Fruit fly (Drosophila melanogaster) whole organism, embryonic: ENCODE data around the gene GC.

Experiments used
- Blimp-1 ChIP-seq: fragments of 200-800 bp; sonication (Bioruptor generic); optimal IDR thresholded peaks from 3 replicates; lab custom pipeline; 2018; ENCODE audit warnings: missing biosample characterization, missing genetic modification characterization, mild to moderate bottlenecking, moderate library complexity, missing genetic modification reagents
- CG10654 ChIP-seq: fragments of 200-800 bp; sonication (Bioruptor generic); optimal IDR thresholded peaks from 2 replicates; lab custom pipeline; 2016; ENCODE audit warnings: missing biosample characterization, missing genetic modification characterization
- CG10979 ChIP-seq: fragments of 200-800 bp; sonication (Bioruptor generic); optimal IDR thresholded peaks from 2 replicates; lab custom pipeline; 2018; ENCODE audit warnings: missing biosample characterization, mild to moderate bottlenecking, missing genetic modification characterization, moderate library complexity
- CG12659 ChIP-seq: fragments of 200-800 bp; sonication (Bioruptor generic); optimal IDR thresholded peaks from 3 replicates; lab custom pipeline; 2017; ENCODE audit warnings: mild to moderate bottlenecking, missing biosample characterization, missing genetic modification reagents, missing genetic modification characterization
- CG12942 ChIP-seq: fragments of 200-800 bp; sonication (Bioruptor generic); optimal IDR thresholded peaks from 3 replicates; lab custom pipeline; 2016; ENCODE audit warnings: missing biosample characterization, missing genetic modification characterization
- CG13287 ChIP-seq: fragments of 200-800 bp; sonication (Bioruptor generic); IDR thresholded peaks from 2 replicates; pipeline ENCODE4 v1.3.6; 2022; ENCODE audit warnings: missing biosample characterization, missing genetic modification characterization; ENCODE audit not compliant: partially characterized antibody
- CG14014 ChIP-seq: fragments of 200-800 bp; sonication (Bioruptor generic); IDR thresholded peaks from 2 replicates; pipeline ENCODE4 v1.3.6; 2022; ENCODE audit warnings: missing biosample characterization, missing genetic modification characterization
- CG14860 ChIP-seq: fragments of 200-800 bp; sonication (Bioruptor generic); IDR thresholded peaks from 3 replicates; pipeline ENCODE4 v1.3.6; 2022; ENCODE audit warnings: missing biosample characterization, missing genetic modification characterization; ENCODE audit not compliant: partially characterized antibody
- CG17568 ChIP-seq: fragments of 200-800 bp; sonication (Bioruptor generic); optimal IDR thresholded peaks from 2 replicates; lab custom pipeline; 2018; ENCODE audit warnings: missing biosample characterization, mild to moderate bottlenecking, missing genetic modification characterization, moderate library complexity
- CG17802 ChIP-seq: fragments of 200-800 bp; sonication (Bioruptor generic); optimal IDR thresholded peaks from 2 replicates; lab custom pipeline; 2018; ENCODE audit warnings: missing biosample characterization, mild to moderate bottlenecking, missing genetic modification characterization, moderate library complexity
- CG1832 ChIP-seq: fragments of 200-800 bp; sonication (Bioruptor generic); optimal IDR thresholded peaks from 2 replicates; lab custom pipeline; 2017; ENCODE audit warnings: missing biosample characterization, mild to moderate bottlenecking, missing genetic modification characterization, inconsistent platforms
- CG18619 ChIP-seq: fragments of 200-800 bp; sonication (Bioruptor generic); optimal IDR thresholded peaks from 3 replicates; lab custom pipeline; 2017; ENCODE audit warnings: missing biosample characterization, mild to moderate bottlenecking, missing genetic modification characterization
- CG2120 ChIP-seq: fragments of 200-800 bp; sonication (Bioruptor generic); optimal IDR thresholded peaks from 3 replicates; lab custom pipeline; 2016; ENCODE audit warnings: missing biosample characterization, missing genetic modification characterization
- CG30020 ChIP-seq: fragments of 200-800 bp; optimal IDR thresholded peaks from 2 replicates; lab custom pipeline; 2019; ENCODE audit warnings: missing biosample characterization, mild to moderate bottlenecking, missing genetic modification characterization, moderate library complexity
- CG3065 ChIP-seq: fragments of 200-800 bp; sonication (Bioruptor generic); optimal IDR thresholded peaks from 2 replicates; lab custom pipeline; 2016; ENCODE audit warnings: missing biosample characterization, missing genetic modification characterization
- CG31224 ChIP-seq: fragments of 200-800 bp; sonication (Bioruptor generic); IDR thresholded peaks from 2 replicates; pipeline ENCODE4 v1.3.6; 2022; ENCODE audit warnings: missing biosample characterization, missing genetic modification characterization
- CG33213 ChIP-seq: fragments of 200-800 bp; sonication (Bioruptor generic); optimal IDR thresholded peaks from 3 replicates; lab custom pipeline; 2016; ENCODE audit warnings: missing biosample characterization, missing genetic modification characterization
- CG34376 ChIP-seq: fragments of 200-800 bp; sonication (Bioruptor generic); optimal IDR thresholded peaks from 2 replicates; lab custom pipeline; 2018; ENCODE audit warnings: missing biosample characterization, mild to moderate bottlenecking, missing genetic modification characterization
- CG4820 ChIP-seq: fragments of 200-800 bp; sonication (Bioruptor generic); optimal IDR thresholded peaks from 3 replicates; lab custom pipeline; 2016; ENCODE audit warnings: missing biosample characterization, missing genetic modification characterization
- CG6791 ChIP-seq: fragments of 200-800 bp; sonication (Bioruptor generic); IDR thresholded peaks from 3 replicates; pipeline ENCODE4 v1.3.6; 2022; ENCODE audit warnings: missing biosample characterization, missing genetic modification characterization; ENCODE audit not compliant: partially characterized antibody
- CG7372 ChIP-seq: fragments of 200-800 bp; sonication (Bioruptor generic); IDR thresholded peaks from 2 replicates; pipeline ENCODE4 v1.3.6; 2022; ENCODE audit warnings: missing biosample characterization, missing genetic modification characterization
- CG7839 ChIP-seq: fragments of 200-800 bp; sonication (Bioruptor generic); optimal IDR thresholded peaks from 3 replicates; lab custom pipeline; 2018; ENCODE audit warnings: missing biosample characterization, mild to moderate bottlenecking, missing genetic modification characterization, moderate library complexity
- D ChIP-seq, 2 experiments: fragments of 200-800 bp in 1 of 2; fragments of >200 bp in 1 of 2; sonication (Bioruptor generic) in 1 of 2; optimal IDR thresholded peaks; 2 replicates in 1 of 2; 3 replicates in 1 of 2; lab custom pipeline; 2017; ENCODE audit warnings: mild to moderate bottlenecking in 1 of 2, missing biosample characterization in 1 of 2, missing genetic modification characterization in 1 of 2, missing genetic modification reagents in 1 of 2
- Dll ChIP-seq: fragments of 200-800 bp; sonication (Bioruptor generic); IDR thresholded peaks from 4 replicates; pipeline ENCODE4 v1.3.6; 2022; ENCODE audit warnings: missing biosample characterization, missing genetic modification characterization; ENCODE audit not compliant: partially characterized antibody
- Doc3 ChIP-seq: fragments of 200-800 bp; sonication (Bioruptor generic); IDR thresholded peaks from 3 replicates; pipeline ENCODE4 v1.3.6; 2022; ENCODE audit warnings: missing biosample characterization, missing genetic modification characterization; ENCODE audit not compliant: partially characterized antibody
- GATAe ChIP-seq: fragments of 200-800 bp; sonication (Bioruptor generic); conservative IDR thresholded peaks from 2 replicates; pipeline ENCODE4 v1.3.6; 2022; ENCODE audit warnings: missing biosample characterization, missing genetic modification characterization
- Hey ChIP-seq: fragments of 200-800 bp; sonication (Bioruptor generic); optimal IDR thresholded peaks from 3 replicates; lab custom pipeline; 2018; ENCODE audit warnings: missing biosample characterization, mild to moderate bottlenecking, missing genetic modification characterization
- Jarid2 ChIP-seq: fragments of 200-800 bp; sonication (Bioruptor generic); optimal IDR thresholded peaks from 3 replicates; lab custom pipeline; 2017; ENCODE audit warnings: mild to moderate bottlenecking, missing biosample characterization, missing genetic modification reagents, missing genetic modification characterization
- Ptx1 ChIP-seq: fragments of 200-800 bp; sonication (Bioruptor generic); IDR thresholded peaks from 2 replicates; pipeline ENCODE4 v1.3.6; 2022; ENCODE audit warnings: missing biosample characterization, missing genetic modification characterization
- Side ChIP-seq: fragments of 200-800 bp; sonication (Bioruptor generic); optimal IDR thresholded peaks from 2 replicates; lab custom pipeline; 2016; ENCODE audit warnings: missing biosample characterization, missing genetic modification characterization
- Sin3A ChIP-seq: fragments of >200 bp; optimal IDR thresholded peaks from 2 replicates; lab custom pipeline; 2018
- Sox102F ChIP-seq: fragments of 200-800 bp; sonication (Bioruptor generic); optimal IDR thresholded peaks from 2 replicates; lab custom pipeline; 2018; ENCODE audit warnings: missing biosample characterization, mild to moderate bottlenecking, missing genetic modification characterization, moderate library complexity
- cg ChIP-seq: fragments of 200-800 bp; sonication (Bioruptor generic); optimal IDR thresholded peaks from 3 replicates; lab custom pipeline; 2019; ENCODE audit warnings: missing biosample characterization, mild to moderate bottlenecking, missing genetic modification characterization, moderate library complexity
- ci ChIP-seq: fragments of 200-800 bp; sonication (Bioruptor generic); IDR thresholded peaks from 3 replicates; pipeline ENCODE4 v1.3.6; 2022; ENCODE audit warnings: missing biosample characterization, missing genetic modification characterization
- cwo ChIP-seq: fragments of 200-800 bp; sonication (Bioruptor generic); optimal IDR thresholded peaks from 3 replicates; lab custom pipeline; 2017; ENCODE audit warnings: missing biosample characterization, missing genetic modification characterization, mild to moderate bottlenecking, moderate library complexity, missing genetic modification reagents
- disco-r ChIP-seq: fragments of 200-800 bp; sonication (Bioruptor generic); optimal IDR thresholded peaks from 2 replicates; lab custom pipeline; 2016; ENCODE audit warnings: missing biosample characterization, missing genetic modification characterization
- gce ChIP-seq: fragments of 200-800 bp; sonication (Bioruptor generic); IDR thresholded peaks from 3 replicates; pipeline ENCODE4 v1.3.6; 2022; ENCODE audit warnings: missing biosample characterization, missing genetic modification characterization
- pan ChIP-seq, 4 experiments: fragments of >200 bp in 3 of 4; fragments of 200-800 bp in 1 of 4; sonication (Bioruptor generic) in 1 of 4; optimal IDR thresholded peaks in 3 of 4; IDR thresholded peaks in 1 of 4; 2 replicates each; pipeline versions ENCODE4 v1.3.6 to Lab custom; 2017 to 2022; ENCODE audit warnings: missing biosample characterization in 2 of 4, missing genetic modification characterization in 2 of 4, mixed read lengths in 1 of 4
- peb ChIP-seq: fragments of 200-800 bp; sonication (Bioruptor generic); IDR thresholded peaks from 2 replicates; pipeline ENCODE4 v1.3.6; 2022; ENCODE audit warnings: missing biosample characterization, missing genetic modification characterization
- pho ChIP-seq: fragments of 200-800 bp; sonication (Bioruptor generic); optimal IDR thresholded peaks from 2 replicates; lab custom pipeline; 2016; ENCODE audit warnings: missing biosample characterization, missing genetic modification characterization
- phol ChIP-seq: fragments of 200-800 bp; sonication (Bioruptor generic); optimal IDR thresholded peaks from 3 replicates; lab custom pipeline; 2018; ENCODE audit warnings: missing biosample characterization, mild to moderate bottlenecking, missing genetic modification characterization, moderate library complexity
- pnt ChIP-seq: fragments of 200-800 bp; sonication (Bioruptor generic); optimal IDR thresholded peaks from 3 replicates; lab custom pipeline; 2016; ENCODE audit warnings: missing biosample characterization, missing genetic modification characterization
- seq ChIP-seq: fragments of 200-800 bp; sonication (Bioruptor generic); IDR thresholded peaks from 2 replicates; pipeline ENCODE4 v1.3.6; 2022; ENCODE audit warnings: missing biosample characterization, missing genetic modification characterization
- shn ChIP-seq: fragments of 200-800 bp; sonication (Bioruptor generic); optimal IDR thresholded peaks from 3 replicates; lab custom pipeline; 2016; ENCODE audit warnings: missing biosample characterization, missing genetic modification characterization
- slou ChIP-seq: fragments of 200-800 bp; sonication (Bioruptor generic); optimal IDR thresholded peaks from 3 replicates; lab custom pipeline; 2016; ENCODE audit warnings: missing biosample characterization, missing genetic modification characterization
- sqz ChIP-seq: fragments of 200-800 bp; sonication (Bioruptor generic); optimal IDR thresholded peaks from 3 replicates; lab custom pipeline; 2018; ENCODE audit warnings: missing biosample characterization, mild to moderate bottlenecking, missing genetic modification characterization
- stc ChIP-seq: fragments of 200-800 bp; sonication (Bioruptor generic); IDR thresholded peaks from 2 replicates; pipeline ENCODE4 v1.3.6; 2022; ENCODE audit warnings: missing biosample characterization, missing genetic modification characterization
- tna ChIP-seq: fragments of 200-800 bp; sonication (Bioruptor generic); IDR thresholded peaks from 2 replicates; pipeline ENCODE4 v1.3.6; 2022; ENCODE audit warnings: missing biosample characterization, missing genetic modification characterization; ENCODE audit not compliant: partially characterized antibody
- zen2 ChIP-seq: fragments of 200-800 bp; sonication (Bioruptor generic); IDR thresholded peaks from 3 replicates; pipeline ENCODE4 v1.3.6; 2022; ENCODE audit warnings: missing biosample characterization, missing genetic modification characterization; ENCODE audit not compliant: partially characterized antibody

The GC gene

dm6 chr3L:1668504-1668903 is 39.4 kb upstream of the GC start, which contains the start of gene RpL23A (continued):
- peak; percentile 84 for TF ChIP-seq CG17802
- no peak for TF ChIP-seq Dll (GFP tag; lab: Robert Waterston, UW)
- TF ChIP-seq CG1832: no peak
- TF ChIP-seq phol: peak; percentile 95
- TF ChIP-seq CG30020 (tag; lab: Kevin White, UChicago): peak; percentile 82
- peak; percentile 89 for TF ChIP-seq Hey
- peak; percentile 91 for TF ChIP-seq CG7839
- TF ChIP-seq Doc3 (GFP tag; lab: Robert Waterston, UW): no peak
- no peak for TF ChIP-seq Sox102F (GFP tag; lab: Kevin White, UChicago)
- TF ChIP-seq CG17568: no peak
- TF ChIP-seq CG7372 (GFP tag; lab: Robert Waterston, UW): peak; percentile 90
- no peak for TF ChIP-seq pan (optimal IDR thresholded peaks at IDR 0.05; lab: Kevin White, UChicago)
- peak in 1 of 2 experiments; percentile 93 for TF ChIP-seq pan (GFP tag; optimal IDR thresholded peaks at IDR 0.05 in 1 of 2, IDR thresholded peaks at IDR 0.05 in 1 of 2)
- TF ChIP-seq Side (GFP tag; lab: Kevin White, UChicago): peak; percentile 98
- TF ChIP-seq cwo (GFP tag; lab: Kevin White, UChicago): peak; percentile 82
- peak; percentile 99 for TF ChIP-seq ci
- TF ChIP-seq D (optimal IDR thresholded peaks at IDR 0.05; lab: Kevin White, UChicago): peak; percentile 69
- TF ChIP-seq D (GFP tag; optimal IDR thresholded peaks at IDR 0.05; lab: Kevin White, UChicago): peak; percentile 92
- no peak for TF ChIP-seq tna
- TF ChIP-seq Blimp-1 (GFP tag; lab: Kevin White, UChicago): peak; percentile 90
- peak; percentile 86 for TF ChIP-seq seq (GFP tag; lab: Robert Waterston, UW)
- peak; percentile 66; the same call in 2 of the 3 replicates for TF ChIP-seq CG6791 (GFP tag; lab: Robert Waterston, UW)
- TF ChIP-seq peb (GFP tag; lab: Robert Waterston, UW): peak; percentile 82
- peak; percentile 96 for TF ChIP-seq CG10654 (GFP tag; lab: Kevin White, UChicago)
- TF ChIP-seq slou (GFP tag; lab: Kevin White, UChicago): peak; percentile 96
- TF ChIP-seq GATAe (GFP tag; lab: Robert Waterston, UW): peak; percentile 75
- TF ChIP-seq CG3065 (GFP tag; lab: Kevin White, UChicago): peak; percentile 94
- no peak for TF ChIP-seq zen2 (GFP tag; lab: Robert Waterston, UW)
- TF ChIP-seq CG12942 (GFP tag; lab: Kevin White, UChicago): peak; percentile 95
- peak; percentile 86 for TF ChIP-seq CG10979 (tag; lab: Kevin White, UChicago)
- TF ChIP-seq cg (GFP tag; lab: Kevin White, UChicago): no peak
- peak; percentile 90 for TF ChIP-seq pnt (GFP tag; lab: Kevin White, UChicago)
- TF ChIP-seq disco-r (GFP tag; lab: Kevin White, UChicago): peak; percentile 95
- TF ChIP-seq CG4820: peak; percentile 90
- no peak for TF ChIP-seq sqz
- TF ChIP-seq CG34376: peak; percentile 97
- TF ChIP-seq Ptx1: peak; percentile 95
- peak; percentile 88 for TF ChIP-seq CG31224 (GFP tag; lab: Robert Waterston, UW)
- peak; percentile 91 for TF ChIP-seq stc (GFP tag; lab: Robert Waterston, UW)
- TF ChIP-seq CG2120: peak; percentile 91
- TF ChIP-seq CG33213 (GFP tag; lab: Kevin White, UChicago): peak; percentile 99
- TF ChIP-seq CG12659 (GFP tag; lab: Kevin White, UChicago): peak; percentile 98
- TF ChIP-seq pho: peak; percentile 97
- TF ChIP-seq CG14860: no peak
- TF ChIP-seq CG13287 (GFP tag; lab: Robert Waterston, UW): peak; percentile 65
- peak; percentile 87 for TF ChIP-seq Sin3A (lab: Kevin White, UChicago)
- TF ChIP-seq CG18619: peak; percentile 98
- peak; percentile 98 for TF ChIP-seq shn
- TF ChIP-seq Jarid2: peak; percentile 85
- TF ChIP-seq CG14014 (GFP tag; lab: Robert Waterston, UW): peak; percentile 94
- TF ChIP-seq gce (GFP tag; lab: Robert Waterston, UW): peak; percentile 88
